Fruit fly (Drosophila melanogaster) whole organism, adult: Measurements from ENCODE around the gene CG15399.

ENCODE experiments used
- CG11617 ChIP-seq: fragments of 200-800 bp; sonication (Bioruptor generic); optimal IDR thresholded peaks from 2 replicates; lab custom pipeline; 2017; ENCODE audit warnings: mild to moderate bottlenecking, missing biosample characterization, missing genetic modification reagents, missing genetic modification characterization
- CG12768 ChIP-seq: fragments of 200-800 bp; sonication (Bioruptor generic); optimal IDR thresholded peaks from 2 replicates; lab custom pipeline; 2017; ENCODE audit warnings: missing biosample characterization, missing genetic modification characterization, mild to moderate bottlenecking, moderate library complexity, missing genetic modification reagents
- CG14711 ChIP-seq: fragments of 200-800 bp; sonication (Bioruptor generic); optimal IDR thresholded peaks from 2 replicates; lab custom pipeline; 2018; ENCODE audit warnings: missing biosample characterization, mild to moderate bottlenecking, missing genetic modification characterization, moderate library complexity
- CG1620 ChIP-seq: fragments of 200-800 bp; sonication (Bioruptor generic); optimal IDR thresholded peaks from 2 replicates; lab custom pipeline; 2016; ENCODE audit warnings: missing biosample characterization, missing genetic modification characterization
- CG33017 ChIP-seq: fragments of 200-800 bp; sonication (Bioruptor generic); optimal IDR thresholded peaks from 2 replicates; lab custom pipeline; 2018; ENCODE audit warnings: missing biosample characterization, mild to moderate bottlenecking, missing genetic modification characterization, moderate library complexity
- CG5204 ChIP-seq: fragments of 200-800 bp; sonication (Bioruptor generic); optimal IDR thresholded peaks from 2 replicates; lab custom pipeline; 2016; ENCODE audit warnings: missing biosample characterization, missing genetic modification characterization
- CG7045 ChIP-seq: fragments of 200-800 bp; sonication (Bioruptor generic); optimal IDR thresholded peaks from 2 replicates; lab custom pipeline; 2017; ENCODE audit warnings: missing biosample characterization, mild to moderate bottlenecking, missing genetic modification characterization
- CG7101 ChIP-seq: fragments of 200-800 bp; sonication (Bioruptor generic); optimal IDR thresholded peaks from 2 replicates; lab custom pipeline; 2018; ENCODE audit warnings: missing biosample characterization, mild to moderate bottlenecking, missing genetic modification characterization, moderate library complexity
- Clk ChIP-seq: fragments of 200-800 bp; sonication (Bioruptor generic); optimal IDR thresholded peaks from 2 replicates; lab custom pipeline; 2017; ENCODE audit warnings: missing biosample characterization, missing genetic modification characterization
- Crg-1 ChIP-seq: fragments of 200-800 bp; sonication (Bioruptor generic); optimal IDR thresholded peaks from 2 replicates; lab custom pipeline; 2016; ENCODE audit warnings: missing biosample characterization, missing genetic modification characterization
- Mnt ChIP-seq: fragments of 200-800 bp; sonication (Bioruptor generic); optimal IDR thresholded peaks from 2 replicates; lab custom pipeline; 2016; ENCODE audit warnings: missing biosample characterization, mild to moderate bottlenecking, missing genetic modification characterization
- bab1 ChIP-seq: fragments of 200-800 bp; sonication (Bioruptor generic); optimal IDR thresholded peaks from 3 replicates; lab custom pipeline; 2019; ENCODE audit warnings: missing biosample characterization, mild to moderate bottlenecking, missing genetic modification characterization, moderate library complexity
- cic ChIP-seq: fragments of 200-800 bp; sonication (Bioruptor generic); optimal IDR thresholded peaks from 2 replicates; lab custom pipeline; 2017; ENCODE audit warnings: missing biosample characterization, mild to moderate bottlenecking, missing genetic modification characterization, moderate library complexity
- cnc ChIP-seq, 2 experiments: fragments of >200 bp; optimal IDR thresholded peaks; 2 replicates each; lab custom pipeline; 2017
- kay ChIP-seq: fragments of 200-800 bp; sonication (Bioruptor generic); peaks from one replicate; lab custom pipeline; 2016; ENCODE audit warnings: missing biosample characterization, missing genetic modification characterization, borderline replicate concordance
- ovo ChIP-seq: fragments of 200-800 bp; sonication (Bioruptor generic); optimal IDR thresholded peaks from 2 replicates; lab custom pipeline; 2016; ENCODE audit warnings: missing biosample characterization, missing genetic modification characterization
- pad ChIP-seq: fragments of 200-800 bp; sonication (Bioruptor generic); optimal IDR thresholded peaks from 3 replicates; lab custom pipeline; 2017; ENCODE audit warnings: missing biosample characterization, missing genetic modification characterization, mild to moderate bottlenecking, moderate library complexity, missing genetic modification reagents
- tj ChIP-seq: fragments of 200-800 bp; sonication (Bioruptor generic); optimal IDR thresholded peaks from 3 replicates; lab custom pipeline; 2017; ENCODE audit warnings: missing biosample characterization, mild to moderate bottlenecking, missing genetic modification characterization, moderate library complexity
- toe ChIP-seq: fragments of 200-800 bp; sonication (Bioruptor generic); optimal IDR thresholded peaks from 2 replicates; lab custom pipeline; 2016; ENCODE audit warnings: missing biosample characterization, missing genetic modification characterization

CG15399 gene

dm6 chr2L:2806190-2806763 lies 34.7 kb upstream of the CG15399 start:
- TF ChIP-seq CG7045 (GFP tag; lab: Kevin White, UChicago) = no peak
- no peak for TF ChIP-seq Crg-1 (GFP tag; lab: Kevin White, UChicago)
- TF ChIP-seq cic = no peak
- TF ChIP-seq CG14711 (tag; lab: Kevin White, UChicago) = no peak
- TF ChIP-seq toe = no peak
- no peak for TF ChIP-seq CG5204 (GFP tag; lab: Kevin White, UChicago)
- no peak for TF ChIP-seq CG7101
- TF ChIP-seq cnc (optimal IDR thresholded peaks at IDR 0.05; lab: Kevin White, UChicago) = no peak
- TF ChIP-seq Mnt (GFP tag; lab: Kevin White, UChicago) = no peak
- no peak for TF ChIP-seq CG12768
- no peak for TF ChIP-seq ovo (GFP tag; lab: Kevin White, UChicago)
- no peak for TF ChIP-seq tj (GFP tag; lab: Kevin White, UChicago)
- TF ChIP-seq Clk = no peak

dm6 chr2L:2804634-2805311 lies 33.2 kb upstream of the CG15399 start, which contains the start of gene daw:
Gene daw, plus strand, starts transcription at chr2L:2805261.
- TF ChIP-seq CG1620 (GFP tag; lab: Kevin White, UChicago) = no peak
- no peak for TF ChIP-seq ovo (GFP tag; lab: Kevin White, UChicago)
- TF ChIP-seq CG12768 = peak; percentile 42
- TF ChIP-seq kay = peak; percentile 36
- TF ChIP-seq CG7101 = no peak
- peak; percentile 18 for TF ChIP-seq Mnt (GFP tag; lab: Kevin White, UChicago)
- TF ChIP-seq cic = peak; percentile 7

- no peak for TF ChIP-seq Crg-1 (GFP tag; lab: Kevin White, UChicago)
- no peak for TF ChIP-seq tj (GFP tag; lab: Kevin White, UChicago)
- TF ChIP-seq pad (GFP tag; lab: Kevin White, UChicago) = no peak
- TF ChIP-seq CG33017 (tag; lab: Kevin White, UChicago) = no peak
Measured at dm6 chr2L:2802527-2802926, 31.0 kb upstream of the CG15399 start.

- TF ChIP-seq CG11617 (GFP tag; lab: Kevin White, UChicago) = no peak
- no peak for TF ChIP-seq bab1 (GFP tag; lab: Kevin White, UChicago)
- no peak for TF ChIP-seq CG7045 (GFP tag; lab: Kevin White, UChicago)
- no peak for TF ChIP-seq ovo (GFP tag; lab: Kevin White, UChicago)
- no peak for TF ChIP-seq CG14711 (tag; lab: Kevin White, UChicago)
- no peak for TF ChIP-seq CG33017 (tag; lab: Kevin White, UChicago)
- no peak for TF ChIP-seq kay
- no peak for TF ChIP-seq CG7101
- TF ChIP-seq cic = no peak
Measured at dm6 chr2L:2800956-2801776, 29.6 kb upstream of the CG15399 start.

- TF ChIP-seq cnc (optimal IDR thresholded peaks at IDR 0.05; lab: Kevin White, UChicago) = no peak
- no peak for TF ChIP-seq CG33017 (tag; lab: Kevin White, UChicago)
- TF ChIP-seq pad (GFP tag; lab: Kevin White, UChicago) = peak; percentile 91
Measured at dm6 chr2L:2799909-2800478, 28.4 kb upstream of the CG15399 start, which contains the start of gene Syt1. Gene Syt1, minus strand, starts transcription at chr2L:2799979.

- TF ChIP-seq cnc (optimal IDR thresholded peaks at IDR 0.05; lab: Kevin White, UChicago) (no peak), CG14711 (tag; lab: Kevin White, UChicago) (no peak), kay (no peak), CG5204 (GFP tag; lab: Kevin White, UChicago) (no peak)
Measured at dm6 chr2L:2797186-2797585, 25.6 kb upstream of the CG15399 start.

dm6 chr2L:2782790-2783189 lies 11.2 kb upstream of the CG15399 start:
- TF ChIP-seq CG7101 (no peak), CG1620 (GFP tag; lab: Kevin White, UChicago) (no peak)
